Worm (Caenorhabditis elegans): ENCODE results near the gene egl-27.

The egl-27 gene

DNA sequence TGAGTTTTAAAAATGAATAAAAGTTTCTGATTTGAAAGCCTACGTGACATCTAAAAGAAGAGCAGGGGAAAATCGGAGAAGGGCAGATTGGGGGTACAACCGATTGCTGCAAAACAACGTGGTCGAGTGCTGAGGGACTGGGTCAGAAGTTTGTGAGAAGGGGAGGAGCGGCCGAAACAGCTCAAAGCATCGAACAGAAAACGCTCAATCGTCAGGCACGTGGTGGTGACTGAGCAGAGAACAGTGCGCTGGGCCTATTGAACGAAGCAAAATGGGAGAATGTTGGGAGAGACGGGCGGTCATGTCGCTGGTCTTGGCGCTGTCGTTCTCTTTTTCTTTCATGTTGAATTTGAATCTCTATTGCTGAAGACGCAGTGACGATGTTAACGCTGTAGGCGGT, 56.4 kb downstream of the egl-27 start (continued):
- TF ChIP-seq dmd-9 (GFP tag; IDR thresholded peaks at IDR 0.05) (0 out of 2 replicates have a peak, but pooled peaks have one; percentile 27), dmd-8 (GFP tag; IDR thresholded peaks at IDR 0.05) (0 out of 2 replicates have a peak, but pooled peaks have one; percentile 56), fkh-10 (GFP tag; optimal IDR thresholded peaks at IDR 0.05) (no peak), mxl-2 (GFP tag; conservative IDR thresholded peaks at IDR 0.05) (no peak), T20F7.1 (GFP tag; optimal IDR thresholded peaks at IDR 0.05) (no peak), ctbp-1 (GFP tag; IDR thresholded peaks at IDR 0.05) (no peak; the same call in 1 of the 2 replicates), ZK546.5 (tag; optimal IDR thresholded peaks at IDR 0.05) (no peak), mep-1 (tag; optimal IDR thresholded peaks at IDR 0.05) (peak; percentile 80), lin-39 (tag; optimal IDR thresholded peaks at IDR 0.05) (no peak), unc-62 (GFP tag; optimal IDR thresholded peaks at IDR 0.05 in 1 of 2) (peak in 1 of 2 experiments; percentile 56), unc-62 (tag; optimal IDR thresholded peaks at IDR 0.05) (no peak), ZK337.2 (GFP tag; IDR thresholded peaks at IDR 0.05) (no peak), Y48G9A.11 (GFP tag; IDR thresholded peaks at IDR 0.05) (no peak), ztf-7 (tag; optimal IDR thresholded peaks at IDR 0.05) (no peak), nhr-48 (tag; optimal IDR thresholded peaks at IDR 0.05) (peak; percentile 53), nhr-28 (tag; optimal IDR thresholded peaks at IDR 0.05) (peak; percentile 86)

DNA sequence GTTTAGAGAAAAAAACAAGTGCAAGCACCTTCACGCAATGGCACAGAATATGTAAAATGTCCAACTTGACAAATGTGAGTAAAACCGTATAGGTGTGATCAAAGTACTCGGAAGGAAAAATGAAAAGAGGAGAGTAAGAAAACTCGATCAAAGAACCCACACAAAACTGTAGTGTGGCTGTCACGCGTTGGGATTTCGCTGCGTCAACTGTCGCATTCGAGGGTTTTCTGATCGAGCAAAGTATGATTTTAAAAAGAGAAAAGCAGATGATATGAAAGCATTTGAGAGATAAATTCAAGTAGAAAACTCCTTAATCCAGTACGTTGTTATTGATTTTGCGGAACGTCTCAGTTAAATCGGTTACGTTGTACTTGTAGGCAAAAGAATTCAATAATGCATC, 57.0 kb downstream of the egl-27 start:
- TF ChIP-seq hlh-11 (tag; optimal IDR thresholded peaks at IDR 0.05) (peak; percentile 91), lim-7 (GFP tag; IDR thresholded peaks at IDR 0.05) (no peak), pha-4 (GFP tag; IDR thresholded peaks at IDR 0.05) (peak; percentile 7; the same call in 1 of the 2 replicates), pha-4 (tag; optimal IDR thresholded peaks at IDR 0.05) (no peak), nhr-10 (tag; optimal IDR thresholded peaks at IDR 0.05) (peak; percentile 73), php-3 (GFP tag; IDR thresholded peaks at IDR 0.05) (0 out of 2 replicates have a peak, but pooled peaks have one; percentile 39), hlh-30 (tag; optimal IDR thresholded peaks at IDR 0.05; ENCODE audit: insufficient read depth) (peak; percentile 90), nhr-28 (tag; optimal IDR thresholded peaks at IDR 0.05) (peak; percentile 96), dmd-6 (GFP tag; IDR thresholded peaks at IDR 0.05) (peak; percentile 59), duxl-1 (tag; optimal IDR thresholded peaks at IDR 0.05; ENCODE audit: poor library complexity) (no peak), nhr-76 (tag; optimal IDR thresholded peaks at IDR 0.05) (peak; percentile 27), mdt-29 (GFP tag; IDR thresholded peaks at IDR 0.05) (peak; percentile 87), lsy-2 (tag; optimal IDR thresholded peaks at IDR 0.05) (peak; percentile 53 to 54), nhr-77 (tag; optimal IDR thresholded peaks at IDR 0.05) (peak; percentile 78), hmg-1.1 (GFP tag; IDR thresholded peaks at IDR 0.05) (peak; percentile 9; the same call in 1 of the 2 replicates), mdl-1 (tag; optimal IDR thresholded peaks at IDR 0.05) (peak in 1 of 2 experiments; percentile 63), vab-7 (GFP tag; IDR thresholded peaks at IDR 0.05) (no peak), mxl-3 (GFP tag; optimal IDR thresholded peaks at IDR 0.05) (peak; percentile 56), ceh-62 (tag; optimal IDR thresholded peaks at IDR 0.05) (no peak), dve-1 (tag; optimal IDR thresholded peaks at IDR 0.05; ENCODE audit: insufficient read depth) (peak; percentile 84), daf-16 (GFP tag; optimal IDR thresholded peaks at IDR 0.05) (no peak), daf-16 (tag; optimal IDR thresholded peaks at IDR 0.05) (peak; percentile 22), unc-62 (GFP tag; optimal IDR thresholded peaks at IDR 0.05 in 1 of 2) (peak in 1 of 2 experiments; percentile 92), unc-62 (tag; optimal IDR thresholded peaks at IDR 0.05) (no peak), nhr-11 (tag; optimal IDR thresholded peaks at IDR 0.05) (peak; percentile 48), hif-1 (tag; optimal IDR thresholded peaks at IDR 0.05) (peak in 1 of 2 experiments; percentile 13), mep-1 (tag; optimal IDR thresholded peaks at IDR 0.05) (peak; percentile 48), T20F7.1 (GFP tag; optimal IDR thresholded peaks at IDR 0.05) (no peak), zfp-3 (GFP tag; conservative IDR thresholded peaks at IDR 0.05) (0 out of 2 replicates have a peak, but pooled peaks have one; percentile 41), saeg-2 (GFP tag; IDR thresholded peaks at IDR 0.05) (no peak), mes-2 (tag; optimal IDR thresholded peaks at IDR 0.05; ENCODE audit: poor library complexity, severe bottlenecking) (peak; percentile 30), zag-1 (tag; optimal IDR thresholded peaks at IDR 0.05) (no peak)

Data from whole organism, L4 larva.